Fruit fly (Drosophila melanogaster) whole organism, pupa: Measurements from ENCODE around the gene Nf1.

ENCODE experiments used
- CG4496 ChIP-seq: fragments of 200-800 bp; sonication (Bioruptor generic); IDR thresholded peaks from 3 replicates; pipeline ENCODE4 v1.3.6; 2022; ENCODE audit warnings: missing biosample characterization, missing genetic modification characterization
- CG8301 ChIP-seq: fragments of 200-800 bp; sonication (Bioruptor generic); optimal IDR thresholded peaks from 2 replicates; lab custom pipeline; 2018; ENCODE audit warnings: missing biosample characterization, mild to moderate bottlenecking, missing genetic modification characterization
- EcR ChIP-seq: fragments of 200-800 bp; sonication (Bioruptor generic); optimal IDR thresholded peaks from 3 replicates; lab custom pipeline; 2019; ENCODE audit warnings: missing biosample characterization, missing genetic modification characterization, mild to moderate bottlenecking, moderate library complexity, missing genetic modification reagents
- Pif1A ChIP-seq: fragments of 200-800 bp; sonication (Bioruptor generic); optimal IDR thresholded peaks from 3 replicates; lab custom pipeline; 2016; ENCODE audit warnings: missing biosample characterization, missing genetic modification characterization
- Pif1B ChIP-seq: fragments of 200-800 bp; sonication (Bioruptor generic); optimal IDR thresholded peaks from 3 replicates; lab custom pipeline; 2016; ENCODE audit warnings: missing biosample characterization, missing genetic modification characterization
- Snoo ChIP-seq: fragments of 200-800 bp; sonication (Bioruptor generic); optimal IDR thresholded peaks from 3 replicates; lab custom pipeline; 2017; ENCODE audit warnings: missing biosample characterization, mild to moderate bottlenecking, missing genetic modification characterization, inconsistent platforms
- gl ChIP-seq: fragments of 200-800 bp; sonication (Bioruptor generic); optimal IDR thresholded peaks from 2 replicates; lab custom pipeline; 2018; ENCODE audit warnings: missing biosample characterization, mild to moderate bottlenecking, missing genetic modification characterization

dm6 chr3R:25983274-25983673 is 461 bp downstream of the Nf1 start:
- TF ChIP-seq gl (tag; lab: Kevin White, UChicago): no peak
- no peak for TF ChIP-seq EcR (GFP tag; lab: Kevin White, UChicago)
- no peak for TF ChIP-seq Pif1A
- TF ChIP-seq CG8301 (tag; lab: Kevin White, UChicago): no peak
- no peak for TF ChIP-seq CG4496
- TF ChIP-seq Pif1B (GFP tag; lab: Kevin White, UChicago): no peak
- no peak for TF ChIP-seq Snoo (tag; lab: Kevin White, UChicago)
